Fruit fly (Drosophila melanogaster): ENCODE data around the gene CG43731.

- TF ChIP-seq CG8478 (optimal IDR thresholded peaks at IDR 0.05): no peak
- no peak for TF ChIP-seq CTCF (optimal IDR thresholded peaks at IDR 0.05)
Observed at dm6 chr2L:19140984-19141262, 39.1 kb downstream of the CG43731 start.
